Worm (Caenorhabditis elegans): ENCODE measurements around the gene ing-3.
A peak's percentile ranks its signal among the peaks of the same experiment; 100 is the strongest.

Gene ing-3

DNA sequence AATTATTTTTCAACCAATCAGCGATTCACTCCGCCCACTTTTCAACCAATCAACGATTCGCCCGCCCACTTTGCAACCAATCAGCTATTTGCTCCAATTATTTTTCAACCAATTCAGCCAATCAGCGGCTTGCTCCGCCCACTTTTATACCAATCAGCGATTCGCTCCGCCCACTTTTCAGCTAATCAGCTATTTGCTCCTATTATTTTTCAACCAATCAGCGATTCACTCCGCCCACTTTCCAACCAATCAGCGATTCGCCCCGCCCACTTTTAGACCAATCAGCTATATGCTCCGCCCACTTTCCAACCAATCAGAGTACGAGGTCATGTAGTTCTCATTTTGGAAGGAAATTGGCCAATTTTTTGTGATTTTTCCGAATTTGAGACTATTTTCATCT is 20.5 kb upstream of the ing-3 start:
- peak; percentile 95 for TF ChIP-seq nfya-1 (tag; optimal IDR thresholded peaks at IDR 0.05)
- TF ChIP-seq fax-1 (tag; optimal IDR thresholded peaks at IDR 0.05), result no peak
- no peak for TF ChIP-seq ceh-19 (GFP tag; optimal IDR thresholded peaks at IDR 0.05)

- no peak for TF ChIP-seq pros-1 (tag; optimal IDR thresholded peaks at IDR 0.05)
- TF ChIP-seq rnt-1 (tag; optimal IDR thresholded peaks at IDR 0.05), result no peak
- no peak for TF ChIP-seq ttx-3 (tag; optimal IDR thresholded peaks at IDR 0.05)
- no peak for TF ChIP-seq lin-11 (tag; optimal IDR thresholded peaks at IDR 0.05)
- no peak for TF ChIP-seq ceh-34 (tag; optimal IDR thresholded peaks at IDR 0.05)
- TF ChIP-seq ztf-16 (tag; optimal IDR thresholded peaks at IDR 0.05), result no peak
- no peak for TF ChIP-seq Y22D7AL.16 (tag; optimal IDR thresholded peaks at IDR 0.05)
Measured at ce11 chrII:13858352-13858751, 17.5 kb upstream of the ing-3 start.

- TF ChIP-seq Y22D7AL.16 (tag; optimal IDR thresholded peaks at IDR 0.05) (no peak), elt-2 (tag; optimal IDR thresholded peaks at IDR 0.05) (peak; percentile 52)
Measured at ce11 chrII:13859847-13860246, 16.0 kb upstream of the ing-3 start.

DNA sequence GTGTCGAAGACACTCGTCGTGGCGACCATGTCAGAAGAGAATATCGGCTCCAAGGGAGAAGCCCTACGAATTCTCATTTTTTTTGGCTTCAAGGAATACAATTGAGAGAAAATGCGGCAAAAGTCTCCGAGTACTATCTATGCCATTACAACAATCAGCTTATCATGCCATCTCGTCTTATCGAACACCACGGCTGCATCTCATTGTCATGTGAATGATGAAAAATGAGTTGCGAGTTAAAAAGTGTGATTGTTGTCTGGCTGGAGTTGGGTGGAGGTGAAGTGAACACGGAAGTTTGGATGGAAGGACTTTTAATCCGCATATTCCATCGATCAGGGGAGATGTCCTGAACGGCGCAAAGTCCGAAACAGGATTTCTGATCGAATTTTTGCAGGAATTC is 14.9 kb upstream of the ing-3 start:
- TF ChIP-seq pqm-1 (tag; optimal IDR thresholded peaks at IDR 0.05), result no peak
- peak; percentile 25 for TF ChIP-seq elt-2 (tag; optimal IDR thresholded peaks at IDR 0.05)

DNA sequence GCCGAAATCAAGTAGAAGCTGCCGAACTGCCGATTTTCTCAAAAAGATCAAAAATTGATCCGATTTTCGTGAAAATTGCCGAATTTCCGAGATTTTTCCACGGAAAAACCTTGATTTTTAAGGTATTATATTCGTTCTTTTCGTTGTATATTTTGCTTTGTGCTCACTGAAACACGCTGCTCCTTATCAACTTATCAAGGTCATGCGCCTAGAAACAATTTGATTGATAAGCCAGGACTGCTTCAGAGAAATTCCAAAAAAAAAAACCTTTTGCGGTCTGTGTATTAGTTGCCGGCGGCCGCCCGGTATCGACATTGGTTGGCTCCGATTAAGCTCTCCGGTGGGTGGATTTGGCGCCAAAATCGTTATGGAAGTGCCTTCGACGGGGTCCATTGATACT is 13.4 kb upstream of the ing-3 start:
- TF ChIP-seq ceh-14 (tag; optimal IDR thresholded peaks at IDR 0.05) (no peak), lim-6 (tag; optimal IDR thresholded peaks at IDR 0.05) (no peak), ceh-30 (tag; optimal IDR thresholded peaks at IDR 0.05) (no peak), hlh-13 (GFP tag; optimal IDR thresholded peaks at IDR 0.05) (no peak), elt-2 (tag; optimal IDR thresholded peaks at IDR 0.05) (peak; percentile 57)

- TF ChIP-seq mec-3 (tag; optimal IDR thresholded peaks at IDR 0.05; ENCODE audit: borderline replicate concordance), result no peak
- TF ChIP-seq unc-42 (tag; optimal IDR thresholded peaks at IDR 0.05), result peak; percentile 83
- TF ChIP-seq nhr-232 (tag; optimal IDR thresholded peaks at IDR 0.05), result no peak
- TF ChIP-seq C38D4.7 (GFP tag; optimal IDR thresholded peaks at IDR 0.05), result no peak
- no peak for TF ChIP-seq elt-2 (tag; optimal IDR thresholded peaks at IDR 0.05)
- TF ChIP-seq syd-9 (tag; optimal IDR thresholded peaks at IDR 0.05), result no peak
- no peak for TF ChIP-seq ttx-3 (tag; optimal IDR thresholded peaks at IDR 0.05)
- TF ChIP-seq pha-4 (tag; optimal IDR thresholded peaks at IDR 0.05), result no peak
- TF ChIP-seq madf-2 (tag; optimal IDR thresholded peaks at IDR 0.05), result no peak
- TF ChIP-seq pax-1 (tag; optimal IDR thresholded peaks at IDR 0.05), result peak; percentile 87
- TF ChIP-seq ceh-31 (tag; optimal IDR thresholded peaks at IDR 0.05), result peak; percentile 63
- peak; percentile 25 for TF ChIP-seq lim-6 (tag; optimal IDR thresholded peaks at IDR 0.05)
- no peak for TF ChIP-seq ceh-30 (tag; optimal IDR thresholded peaks at IDR 0.05)
- no peak for TF ChIP-seq fkh-10 (GFP tag; optimal IDR thresholded peaks at IDR 0.05)
- peak; percentile 87 for TF ChIP-seq ceh-48 (tag; optimal IDR thresholded peaks at IDR 0.05)
- no peak for TF ChIP-seq ets-4 (tag; optimal IDR thresholded peaks at IDR 0.05)
- TF ChIP-seq ceh-19 (GFP tag; optimal IDR thresholded peaks at IDR 0.05), result peak; percentile 13
- TF ChIP-seq T23F11.4 (GFP tag; optimal IDR thresholded peaks at IDR 0.05), result no peak
- TF ChIP-seq nfya-1 (tag; optimal IDR thresholded peaks at IDR 0.05), result peak; percentile 93
- TF ChIP-seq dve-1 (tag; optimal IDR thresholded peaks at IDR 0.05), result peak; percentile 7
- TF ChIP-seq unc-3 (GFP tag; conservative IDR thresholded peaks at IDR 0.05), result no peak
- no peak for TF ChIP-seq unc-3 (tag; optimal IDR thresholded peaks at IDR 0.05)
- TF ChIP-seq sox-2 (GFP tag; IDR thresholded peaks at IDR 0.05), result no peak
- TF ChIP-seq unc-55 (GFP tag; optimal IDR thresholded peaks at IDR 0.05), result peak; percentile 77
- TF ChIP-seq hlh-13 (GFP tag; optimal IDR thresholded peaks at IDR 0.05), result no peak
- TF ChIP-seq F13H6.1 (tag; optimal IDR thresholded peaks at IDR 0.05), result no peak
- peak; percentile 21 for TF ChIP-seq tbx-2 (tag; optimal IDR thresholded peaks at IDR 0.05)
- no peak for TF ChIP-seq ceh-45 (GFP tag; IDR thresholded peaks at IDR 0.05)
- no peak for TF ChIP-seq lin-11 (tag; optimal IDR thresholded peaks at IDR 0.05)
- peak; percentile 6 for TF ChIP-seq ceh-34 (tag; optimal IDR thresholded peaks at IDR 0.05)
- no peak for TF ChIP-seq pqm-1 (tag; optimal IDR thresholded peaks at IDR 0.05)
- no peak for TF ChIP-seq ceh-24 (tag; optimal IDR thresholded peaks at IDR 0.05)
- TF ChIP-seq zip-5 (tag; optimal IDR thresholded peaks at IDR 0.05), result no peak
- no peak for TF ChIP-seq gmeb-2 (tag; optimal IDR thresholded peaks at IDR 0.05)
- peak; percentile 75 for TF ChIP-seq hlh-30 (tag; optimal IDR thresholded peaks at IDR 0.05; ENCODE audit: insufficient read depth)
Measured at ce11 chrII:13872191-13872889, 3.5 kb upstream of the ing-3 start, which contains the start of the genes cup-14 and ndub-8. cup-14 (minus strand) TSS chrII:13872241. ndub-8 (plus strand) TSS chrII:13872869.
